Worm (Caenorhabditis elegans) whole organism, midembryonic: Measurements from ENCODE around the gene gly-4.

ENCODE experiments used
- T22C8.4 ChIP-seq: fragments of 200-800 bp; sonication (Bioruptor generic); IDR thresholded peaks from 2 replicates; pipeline ENCODE4 v1.3.6; 2022; ENCODE audit warnings: missing genetic modification characterization, missing compliant biosample characterization
- cog-1 ChIP-seq: sonication (generic microtip); optimal IDR thresholded peaks from 2 replicates; lab custom pipeline; 2016; ENCODE audit warnings: missing genetic modification characterization, missing compliant biosample characterization
- flt-1 ChIP-seq: fragments of 200-800 bp; sonication (Bioruptor generic); IDR thresholded peaks from 2 replicates; pipeline ENCODE4 v1.3.6; 2022; ENCODE audit warnings: missing genetic modification characterization, missing compliant biosample characterization
- klf-2 ChIP-seq: fragments of 200-800 bp; sonication (Bioruptor generic); conservative IDR thresholded peaks from 2 replicates; pipeline ENCODE4 v1.3.6; 2022; ENCODE audit warnings: missing genetic modification reagents, missing genetic modification characterization, missing compliant biosample characterization
- med-1 ChIP-seq: sonication (generic microtip); optimal IDR thresholded peaks from 2 replicates; lab custom pipeline; 2017; ENCODE audit warnings: missing genetic modification characterization, mild to moderate bottlenecking, missing compliant biosample characterization, antibody characterized with exemption, missing genetic modification reagents; ENCODE audit not compliant: insufficient read depth
- ref-1 ChIP-seq: fragments of 200-800 bp; sonication (Bioruptor generic); conservative IDR thresholded peaks from 2 replicates; pipeline ENCODE4 v1.3.6; 2022; ENCODE audit warnings: missing genetic modification reagents, missing genetic modification characterization, missing compliant biosample characterization
- tab-1 ChIP-seq: fragments of 200-800 bp; sonication (Bioruptor generic); IDR thresholded peaks from 2 replicates; pipeline ENCODE4 v1.3.6; 2022; ENCODE audit warnings: missing genetic modification characterization, missing compliant biosample characterization
- ztf-23 ChIP-seq: fragments of 200-800 bp; sonication (Bioruptor generic); IDR thresholded peaks from 2 replicates; pipeline ENCODE4 v1.3.6; 2022; ENCODE audit warnings: missing genetic modification reagents, missing genetic modification characterization, missing compliant biosample characterization
- ztf-29 ChIP-seq: fragments of 200-800 bp; sonication (Bioruptor generic); IDR thresholded peaks from 2 replicates; pipeline ENCODE4 v1.3.6; 2022; ENCODE audit warnings: missing genetic modification reagents, missing genetic modification characterization, missing compliant biosample characterization

Gene gly-4

DNA sequence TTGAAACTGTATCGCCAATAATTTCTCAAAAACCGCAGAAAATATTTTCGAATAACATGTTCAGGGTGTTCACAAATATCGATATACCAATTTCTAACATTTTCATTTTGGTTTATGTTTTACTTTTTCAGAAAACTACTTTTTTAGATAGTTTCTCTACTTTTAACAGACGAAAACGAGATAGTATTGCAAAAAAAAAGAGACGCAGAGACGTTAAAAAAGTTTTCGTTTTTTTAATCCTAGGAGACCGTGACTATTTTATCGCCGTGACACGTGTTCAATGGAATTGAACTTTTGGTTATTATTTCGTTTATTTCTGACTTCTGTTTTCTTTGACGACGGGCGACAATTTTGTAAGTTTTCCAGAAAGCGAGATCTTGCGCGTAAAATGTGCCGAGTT, 47.1 kb downstream of the gly-4 start, which contains the start of gene Y116F11B.7:
Gene Y116F11B.7, plus strand, starts transcription at position 301 of the 400 bp plus-strand sequence.
- TF ChIP-seq T22C8.4 (no peak), cog-1 (no peak)

DNA sequence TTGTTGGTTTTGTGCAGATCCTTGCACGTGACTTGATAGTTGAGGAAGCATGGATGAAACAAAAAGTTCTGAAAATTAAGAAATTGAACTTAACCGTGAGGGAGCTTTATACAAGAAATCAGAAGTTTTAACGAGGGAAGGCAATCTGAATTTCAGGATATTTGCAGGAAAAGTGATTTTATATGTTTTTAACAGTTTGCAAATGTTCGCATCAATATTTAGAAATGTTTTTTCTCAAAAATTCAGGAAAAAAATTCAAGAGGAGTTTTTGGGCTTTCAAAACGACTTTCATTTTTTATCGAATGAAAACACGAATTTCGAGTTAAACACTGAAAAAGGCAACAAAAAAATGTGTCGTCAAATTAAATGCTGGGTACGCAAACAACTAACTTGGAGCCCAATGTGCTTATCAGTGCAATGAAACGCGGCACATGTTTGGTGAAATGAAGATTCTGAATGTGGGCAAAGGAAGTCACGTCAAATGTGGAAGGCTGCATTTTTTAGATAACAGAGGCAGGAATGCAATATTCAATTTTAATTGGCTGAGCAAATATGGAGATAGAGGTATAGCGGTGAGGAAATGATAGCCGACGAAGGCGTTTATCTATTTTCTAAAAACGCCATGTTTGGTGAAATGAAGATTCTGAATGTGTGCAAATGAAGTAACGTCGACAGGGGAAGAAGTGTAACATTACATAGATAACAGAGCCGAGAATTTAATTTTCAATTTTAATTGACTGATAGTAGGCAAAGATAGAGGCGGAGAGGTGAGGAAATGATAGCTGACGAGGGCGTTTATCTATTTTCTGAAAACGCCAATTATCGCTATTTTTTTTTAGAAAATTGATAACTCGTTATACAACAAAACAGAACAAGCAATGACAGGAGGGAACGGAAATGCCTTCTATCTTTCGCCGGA, 49.0 kb downstream of the gly-4 start, which contains the start of gene Y116F11B.6:
Gene Y116F11B.6, minus strand, starts transcription at position 51 of the 919 bp plus-strand sequence.
- TF ChIP-seq cog-1 (no peak), ref-1 (GFP tag; lab: Robert Waterston, UW) (no peak), klf-2 (GFP tag; lab: Robert Waterston, UW) (no peak), tab-1 (GFP tag; lab: Robert Waterston, UW) (no peak), T22C8.4 (no peak), ztf-23 (GFP tag; lab: Robert Waterston, UW) (no peak), ztf-29 (GFP tag; lab: Robert Waterston, UW) (no peak), flt-1 (no peak), med-1 (GFP tag; lab: Kevin White, UChicago) (no peak)

DNA sequence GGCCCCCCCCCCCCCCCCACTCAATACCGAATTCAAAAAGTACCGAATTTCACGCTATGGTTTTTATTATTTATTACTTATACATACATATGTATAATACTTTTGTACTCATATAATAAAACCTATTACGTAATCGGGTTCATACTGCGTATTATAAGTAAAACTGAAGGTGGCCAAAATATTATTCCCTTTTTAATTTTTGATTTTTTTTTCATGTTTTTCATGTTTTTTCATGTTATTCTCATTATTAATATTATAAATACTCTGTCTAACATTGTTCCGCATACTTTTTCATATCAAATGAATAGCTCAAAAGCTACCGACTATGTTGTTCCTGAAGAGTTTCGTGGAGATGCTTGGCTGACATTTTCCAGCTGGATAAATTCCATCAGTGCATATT, 59.0 kb downstream of the gly-4 start, which contains the start of gene srw-38:
Gene srw-38, plus strand, starts transcription at position 301 of the 400 bp plus-strand sequence.
- no peak for TF ChIP-seq med-1 (GFP tag; lab: Kevin White, UChicago)
- no peak for TF ChIP-seq T22C8.4

DNA sequence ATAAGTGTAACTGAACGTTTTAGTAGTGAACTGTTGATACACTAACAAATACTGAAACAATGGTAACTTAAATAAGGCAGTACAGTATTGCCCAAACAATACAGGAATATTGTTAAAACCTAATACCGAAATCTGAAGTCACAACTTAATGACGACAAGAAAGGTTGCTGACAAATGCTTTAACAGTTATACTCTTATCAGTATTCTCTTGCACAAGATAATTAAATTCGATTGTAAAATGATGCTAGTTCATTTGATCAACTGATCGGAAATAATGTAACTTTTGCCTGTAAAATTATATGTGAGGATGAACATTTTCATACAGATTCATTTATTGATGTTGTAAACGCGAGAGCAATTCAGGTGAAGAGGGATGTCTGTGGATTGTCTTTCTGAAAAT, 63.6 kb downstream of the gly-4 start:
- no peak for TF ChIP-seq cog-1
- no peak for TF ChIP-seq tab-1 (GFP tag; lab: Robert Waterston, UW)
- no peak for TF ChIP-seq ref-1 (GFP tag; lab: Robert Waterston, UW)
- no peak for TF ChIP-seq flt-1
- no peak for TF ChIP-seq ztf-23 (GFP tag; lab: Robert Waterston, UW)
- TF ChIP-seq ztf-29 (GFP tag; lab: Robert Waterston, UW): no peak
- no peak for TF ChIP-seq klf-2 (GFP tag; lab: Robert Waterston, UW)
- no peak for TF ChIP-seq med-1 (GFP tag; lab: Kevin White, UChicago)
- no peak for TF ChIP-seq T22C8.4
